Fruit fly (Drosophila melanogaster) whole organism, embryonic: ENCODE data around the gene CG4456.

ENCODE experiments used
- BEAF-32 ChIP-seq: fragments of 200-800 bp; sonication (Bioruptor generic); optimal IDR thresholded peaks from 3 replicates; lab custom pipeline; 2017; ENCODE audit warnings: missing biosample characterization, missing genetic modification characterization, mild to moderate bottlenecking, moderate library complexity, missing genetic modification reagents
- CG11696 ChIP-seq: fragments of 200-800 bp; sonication (Bioruptor generic); IDR thresholded peaks from 2 replicates; pipeline ENCODE4 v1.3.6; 2022; ENCODE audit warnings: missing biosample characterization, missing genetic modification characterization
- CG12071 ChIP-seq: fragments of 200-800 bp; sonication (Bioruptor generic); optimal IDR thresholded peaks from 3 replicates; lab custom pipeline; 2018; ENCODE audit warnings: missing biosample characterization, mild to moderate bottlenecking, missing genetic modification characterization
- CG12391 ChIP-seq: fragments of 200-800 bp; sonication (Bioruptor generic); optimal IDR thresholded peaks from 3 replicates; lab custom pipeline; 2018; ENCODE audit warnings: missing biosample characterization, mild to moderate bottlenecking, missing genetic modification characterization, moderate library complexity
- CG13624 ChIP-seq: fragments of 200-800 bp; sonication (Bioruptor generic); optimal IDR thresholded peaks from 2 replicates; lab custom pipeline; 2016; ENCODE audit warnings: missing biosample characterization, missing genetic modification characterization
- CG15514 ChIP-seq: fragments of 200-800 bp; sonication (Bioruptor generic); optimal IDR thresholded peaks from 3 replicates; lab custom pipeline; 2017; ENCODE audit warnings: missing biosample characterization, missing genetic modification characterization, mild to moderate bottlenecking, moderate library complexity, missing genetic modification reagents
- CG16813 ChIP-seq: fragments of 200-800 bp; sonication (Bioruptor generic); IDR thresholded peaks from 3 replicates; pipeline ENCODE4 v1.3.6; 2022; ENCODE audit warnings: missing biosample characterization, missing genetic modification characterization; ENCODE audit not compliant: partially characterized antibody
- CG17186 ChIP-seq: fragments of 200-800 bp; sonication (Bioruptor generic); optimal IDR thresholded peaks from 3 replicates; lab custom pipeline; 2017; ENCODE audit warnings: missing biosample characterization, missing genetic modification reagents, missing genetic modification characterization
- CG17328 ChIP-seq: fragments of 200-800 bp; sonication (Bioruptor generic); IDR thresholded peaks from 2 replicates; pipeline ENCODE4 v1.3.6; 2022; ENCODE audit warnings: missing biosample characterization, missing genetic modification characterization
- CG17385 ChIP-seq: fragments of 200-800 bp; sonication (Bioruptor generic); optimal IDR thresholded peaks from 3 replicates; lab custom pipeline; 2018; ENCODE audit warnings: missing biosample characterization, mild to moderate bottlenecking, missing genetic modification characterization
- CG31441 ChIP-seq: fragments of 200-800 bp; sonication (Bioruptor generic); IDR thresholded peaks from 2 replicates; pipeline ENCODE4 v1.3.6; 2022; ENCODE audit warnings: missing biosample characterization, missing genetic modification characterization
- CG32532 ChIP-seq: fragments of 200-800 bp; sonication (Bioruptor generic); IDR thresholded peaks from 2 replicates; pipeline ENCODE4 v1.3.6; 2022; ENCODE audit warnings: missing biosample characterization, missing genetic modification characterization
- CG34422 ChIP-seq: fragments of 200-800 bp; sonication (Bioruptor generic); IDR thresholded peaks from 3 replicates; pipeline ENCODE4 v1.3.6; 2022; ENCODE audit warnings: missing biosample characterization, missing genetic modification characterization
- CG4328 ChIP-seq: fragments of 200-800 bp; sonication (Bioruptor generic); optimal IDR thresholded peaks from 3 replicates; lab custom pipeline; 2017; ENCODE audit warnings: missing biosample characterization, missing genetic modification reagents, missing genetic modification characterization
- CG7745 ChIP-seq: fragments of 200-800 bp; sonication (Bioruptor generic); optimal IDR thresholded peaks from 2 replicates; lab custom pipeline; 2018; ENCODE audit warnings: missing biosample characterization, mild to moderate bottlenecking, missing genetic modification characterization, moderate library complexity
- CG9437 ChIP-seq: fragments of 200-800 bp; sonication (Bioruptor generic); optimal IDR thresholded peaks from 2 replicates; lab custom pipeline; 2018; ENCODE audit warnings: missing biosample characterization, mild to moderate bottlenecking, missing genetic modification characterization
- D19A ChIP-seq: fragments of 200-800 bp; optimal IDR thresholded peaks from 3 replicates; lab custom pipeline; 2019; ENCODE audit warnings: missing biosample characterization, mild to moderate bottlenecking, missing genetic modification characterization, moderate library complexity
- D19B ChIP-seq: fragments of 200-800 bp; sonication (Bioruptor generic); optimal IDR thresholded peaks from 2 replicates; lab custom pipeline; 2017; ENCODE audit warnings: missing biosample characterization, mild to moderate bottlenecking, missing genetic modification characterization
- Dip2 ChIP-seq: fragments of 200-800 bp; sonication (Bioruptor generic); IDR thresholded peaks from 2 replicates; pipeline ENCODE4 v1.3.6; 2022; ENCODE audit warnings: missing biosample characterization, missing genetic modification characterization
- Fer2 ChIP-seq: fragments of 200-800 bp; sonication (Bioruptor generic); optimal IDR thresholded peaks from 2 replicates; lab custom pipeline; 2018; ENCODE audit warnings: missing biosample characterization, mild to moderate bottlenecking, missing genetic modification characterization, moderate library complexity
- Fer3 ChIP-seq: fragments of 200-800 bp; sonication (Bioruptor generic); optimal IDR thresholded peaks from 2 replicates; lab custom pipeline; 2018; ENCODE audit warnings: missing biosample characterization, mild to moderate bottlenecking, missing genetic modification characterization, moderate library complexity
- HLH4C ChIP-seq: fragments of 200-800 bp; sonication (Bioruptor generic); IDR thresholded peaks from 3 replicates; pipeline ENCODE4 v1.3.6; 2022; ENCODE audit warnings: missing biosample characterization, missing genetic modification characterization; ENCODE audit not compliant: partially characterized antibody
- Hand ChIP-seq: fragments of 200-800 bp; sonication (Bioruptor generic); optimal IDR thresholded peaks from 2 replicates; lab custom pipeline; 2017; ENCODE audit warnings: mild to moderate bottlenecking, missing biosample characterization, missing genetic modification reagents, missing genetic modification characterization
- Med ChIP-seq: fragments of 200-800 bp; sonication (Bioruptor generic); peaks from one replicate; lab custom pipeline; 2016; ENCODE audit warnings: missing biosample characterization, missing genetic modification characterization, mild to moderate bottlenecking, inconsistent platforms, moderate library complexity
- Mes4 ChIP-seq: fragments of 200-800 bp; sonication (Bioruptor generic); optimal IDR thresholded peaks from 2 replicates; lab custom pipeline; 2016; ENCODE audit warnings: missing biosample characterization, missing genetic modification characterization
- Ptx1 ChIP-seq: fragments of 200-800 bp; sonication (Bioruptor generic); IDR thresholded peaks from 2 replicates; pipeline ENCODE4 v1.3.6; 2022; ENCODE audit warnings: missing biosample characterization, missing genetic modification characterization
- Rfx ChIP-seq: fragments of 200-800 bp; sonication (Bioruptor generic); IDR thresholded peaks from 2 replicates; pipeline ENCODE4 v1.3.6; 2022; ENCODE audit warnings: missing biosample characterization, missing genetic modification characterization
- Sry-δ ChIP-seq: fragments of 200-800 bp; sonication (Bioruptor generic); optimal IDR thresholded peaks from 2 replicates; lab custom pipeline; 2016; ENCODE audit warnings: missing biosample characterization, missing genetic modification characterization
- TFAM ChIP-seq: fragments of 200-800 bp; sonication (Bioruptor generic); optimal IDR thresholded peaks from 2 replicates; lab custom pipeline; 2017; ENCODE audit warnings: missing biosample characterization, missing genetic modification characterization, inconsistent platforms
- Trl ChIP-seq, 3 experiments: fragments of >200 bp in 2 of 3; fragments of 200-800 bp in 1 of 3; sonication (Bioruptor generic) in 1 of 3; optimal IDR thresholded peaks; 2 replicates in 1 of 3; 3 replicates in 2 of 3; lab custom pipeline; 2016 to 2017; ENCODE audit warnings: missing biosample characterization in 1 of 3, missing genetic modification characterization in 1 of 3
- Usf ChIP-seq: fragments of 200-800 bp; sonication (Bioruptor generic); optimal IDR thresholded peaks from 2 replicates; lab custom pipeline; 2017; ENCODE audit warnings: missing genotype, missing biosample characterization, missing genetic modification characterization
- YL-1 ChIP-seq: fragments of 200-800 bp; sonication (Bioruptor generic); optimal IDR thresholded peaks from 3 replicates; lab custom pipeline; 2017; ENCODE audit warnings: missing biosample characterization, mild to moderate bottlenecking, missing genetic modification characterization
- amos ChIP-seq: fragments of 200-800 bp; sonication (Bioruptor generic); IDR thresholded peaks from 2 replicates; pipeline ENCODE4 v1.3.6; 2022; ENCODE audit warnings: missing biosample characterization, missing genetic modification characterization; ENCODE audit not compliant: partially characterized antibody
- crol ChIP-seq: fragments of 200-800 bp; sonication (Bioruptor generic); IDR thresholded peaks from 2 replicates; pipeline ENCODE4 v1.3.6; 2022; ENCODE audit warnings: missing biosample characterization, missing genetic modification characterization
- grn ChIP-seq: fragments of 200-800 bp; sonication (Bioruptor generic); optimal IDR thresholded peaks from 3 replicates; lab custom pipeline; 2017; ENCODE audit warnings: missing biosample characterization, missing genetic modification characterization
- hbn ChIP-seq: fragments of 200-800 bp; sonication (Bioruptor generic); IDR thresholded peaks from 2 replicates; pipeline ENCODE4 v1.3.6; 2022; ENCODE audit warnings: missing biosample characterization, missing genetic modification characterization; ENCODE audit not compliant: partially characterized antibody
- kah ChIP-seq: fragments of 200-800 bp; sonication (Bioruptor generic); optimal IDR thresholded peaks from 2 replicates; lab custom pipeline; 2018; ENCODE audit warnings: missing biosample characterization, mild to moderate bottlenecking, missing genetic modification characterization
- kay ChIP-seq: fragments of 200-800 bp; sonication (Bioruptor generic); optimal IDR thresholded peaks from 2 replicates; lab custom pipeline; 2016; ENCODE audit warnings: missing biosample characterization, missing genetic modification characterization
- nerfin-1 ChIP-seq: fragments of 200-800 bp; sonication (Bioruptor generic); optimal IDR thresholded peaks from 3 replicates; lab custom pipeline; 2019; ENCODE audit warnings: missing biosample characterization, mild to moderate bottlenecking, missing genetic modification characterization, moderate library complexity
- onecut ChIP-seq: fragments of 200-800 bp; sonication (Bioruptor generic); IDR thresholded peaks from 2 replicates; pipeline ENCODE4 v1.3.6; 2022; ENCODE audit warnings: missing biosample characterization, missing genetic modification characterization
- p53 ChIP-seq: fragments of 200-800 bp; sonication (Bioruptor generic); optimal IDR thresholded peaks from 2 replicates; lab custom pipeline; 2016; ENCODE audit warnings: missing biosample characterization, missing genetic modification characterization
- ro ChIP-seq: fragments of 200-800 bp; sonication (Bioruptor generic); IDR thresholded peaks from 2 replicates; pipeline ENCODE4 v1.3.6; 2022; ENCODE audit warnings: missing biosample characterization, missing genetic modification characterization
- row ChIP-seq: fragments of 200-800 bp; sonication (Bioruptor generic); IDR thresholded peaks from 3 replicates; pipeline ENCODE4 v1.3.6; 2022; ENCODE audit warnings: missing biosample characterization, missing genetic modification characterization
- salm ChIP-seq: fragments of 200-800 bp; sonication (Bioruptor generic); optimal IDR thresholded peaks from 2 replicates; lab custom pipeline; 2018; ENCODE audit warnings: missing biosample characterization, mild to moderate bottlenecking, missing genetic modification characterization
- sd ChIP-seq: fragments of 200-800 bp; sonication (Bioruptor generic); optimal IDR thresholded peaks from 3 replicates; lab custom pipeline; 2018; ENCODE audit warnings: missing biosample characterization, mild to moderate bottlenecking, missing genetic modification characterization, moderate library complexity
- sens ChIP-seq: fragments of 200-800 bp; sonication (Bioruptor generic); peaks from one replicate; lab custom pipeline; 2016; ENCODE audit warnings: missing biosample characterization, missing genetic modification characterization
- unc-4 ChIP-seq: fragments of 200-800 bp; sonication (Bioruptor generic); IDR thresholded peaks from 2 replicates; pipeline ENCODE4 v1.3.6; 2022; ENCODE audit warnings: missing biosample characterization, missing genetic modification characterization; ENCODE audit not compliant: partially characterized antibody
- wek ChIP-seq: fragments of 200-800 bp; sonication (Bioruptor generic); optimal IDR thresholded peaks from 3 replicates; lab custom pipeline; 2018; ENCODE audit warnings: missing biosample characterization, mild to moderate bottlenecking, missing genetic modification characterization, moderate library complexity
- z ChIP-seq: fragments of 200-800 bp; sonication (Bioruptor generic); IDR thresholded peaks from 3 replicates; pipeline ENCODE4 v1.3.6; 2022; ENCODE audit warnings: missing biosample characterization, missing genetic modification characterization

Gene CG4456

DNA sequence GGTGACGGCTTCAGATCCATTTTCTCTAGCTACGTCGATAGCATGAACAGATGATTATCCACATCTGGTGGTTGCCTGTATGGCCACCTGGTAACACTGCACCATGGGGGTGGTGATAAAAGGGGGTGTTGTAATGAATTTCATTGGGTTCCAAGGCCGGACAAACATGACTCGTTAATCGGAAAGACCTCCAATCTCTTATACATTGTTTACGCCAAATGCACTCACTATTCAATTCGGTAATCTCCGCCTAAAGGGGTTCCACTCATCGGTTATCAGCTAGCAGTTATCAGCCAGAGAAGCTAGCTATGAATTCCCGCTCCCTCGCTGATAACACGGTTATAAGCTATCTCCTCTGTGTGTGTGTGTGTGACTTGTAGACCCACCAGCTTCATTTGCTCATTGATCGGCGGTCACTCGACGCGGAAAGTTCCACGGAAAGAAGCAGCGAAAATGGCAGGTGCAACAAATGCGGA is 12.3 kb upstream of the CG4456 start, which contains the start of gene Pdxk (continued):
- TF ChIP-seq CG9437 (GFP tag; lab: Kevin White, UChicago) (peak; percentile 47), CG31441 (0 out of 2 replicates have a peak, but pooled peaks have one; percentile 21), Ptx1 (GFP tag; lab: Robert Waterston, UW) (no peak), kay (peak; percentile 34), BEAF-32 (peak; percentile 38), CG4328 (GFP tag; lab: Kevin White, UChicago) (no peak), CG16813 (GFP tag; lab: Robert Waterston, UW) (0 out of 3 replicates have a peak, but pooled peaks have one; percentile 19), amos (GFP tag; lab: Robert Waterston, UW) (0 out of 2 replicates have a peak, but pooled peaks have one; percentile 24), unc-4 (GFP tag; lab: Robert Waterston, UW) (no peak), sens (GFP tag; lab: Kevin White, UChicago) (peak; percentile 58), YL-1 (GFP tag; lab: Kevin White, UChicago) (peak; percentile 29), CG11696 (GFP tag; lab: Robert Waterston, UW) (no peak), grn (GFP tag; lab: Kevin White, UChicago) (peak; percentile 71), Fer2 (tag; lab: Kevin White, UChicago) (no peak), hbn (GFP tag; lab: Robert Waterston, UW) (0 out of 2 replicates have a peak, but pooled peaks have one; percentile 22), CG17328 (GFP tag; lab: Robert Waterston, UW) (no peak), CG7745 (no peak), TFAM (GFP tag; lab: Kevin White, UChicago) (no peak), D19A (tag; lab: Kevin White, UChicago) (no peak), row (GFP tag; lab: Robert Waterston, UW) (peak; percentile 48; the same call in 2 of the 3 replicates), Dip2 (GFP tag; lab: Robert Waterston, UW) (no peak), z (peak; percentile 94), D19B (GFP tag; lab: Kevin White, UChicago) (no peak), sd (tag; lab: Kevin White, UChicago) (no peak), Hand (GFP tag; lab: Kevin White, UChicago) (no peak), Usf (GFP tag; lab: Kevin White, UChicago) (no peak), salm (tag; lab: Kevin White, UChicago) (no peak), CG32532 (GFP tag; lab: Robert Waterston, UW) (no peak), CG17385 (GFP tag; lab: Kevin White, UChicago) (peak; percentile 32), CG13624 (GFP tag; lab: Kevin White, UChicago) (no peak), CG17186 (GFP tag; lab: Kevin White, UChicago) (peak; percentile 68), Rfx (GFP tag; lab: Robert Waterston, UW) (peak; percentile 43; the same call in 1 of the 2 replicates), wek (GFP tag; lab: Kevin White, UChicago) (peak; percentile 59), Sry-δ (GFP tag; lab: Kevin White, UChicago) (peak; percentile 72), Med (GFP tag; lab: Kevin White, UChicago) (peak; percentile 81), crol (GFP tag; lab: Robert Waterston, UW) (peak; percentile 78), HLH4C (GFP tag; lab: Robert Waterston, UW) (0 out of 3 replicates have a peak, but pooled peaks have one; percentile 30), CG12391 (tag; lab: Kevin White, UChicago) (peak; percentile 31), CG12071 (GFP tag; lab: Kevin White, UChicago) (peak; percentile 22), Mes4 (GFP tag; lab: Kevin White, UChicago) (no peak), CG34422 (peak; percentile 25; the same call in 1 of the 3 replicates), kah (GFP tag; lab: Kevin White, UChicago) (peak; percentile 63), Trl (optimal IDR thresholded peaks at IDR 0.05; lab: Kevin White, UChicago) (peak in 1 of 2 experiments; percentile 43), Trl (GFP tag; optimal IDR thresholded peaks at IDR 0.05; lab: Kevin White, UChicago) (no peak), p53 (GFP tag; lab: Kevin White, UChicago) (no peak), Fer3 (tag; lab: Kevin White, UChicago) (peak; percentile 22), ro (no peak), CG15514 (GFP tag; lab: Kevin White, UChicago) (peak; percentile 92), onecut (GFP tag; lab: Robert Waterston, UW) (peak; percentile 69; the same call in 1 of the 2 replicates), nerfin-1 (tag; lab: Kevin White, UChicago) (peak; percentile 26)
